Fruit fly (Drosophila melanogaster) whole organism, embryonic: ENCODE data around the gene teq.

ENCODE experiments used
- Ada2b ChIP-seq: fragments of 200-800 bp; sonication (Bioruptor generic); IDR thresholded peaks from 2 replicates; pipeline ENCODE4 v1.3.6; 2022; ENCODE audit warnings: missing biosample characterization, missing genetic modification characterization
- B-H2 ChIP-seq: fragments of 200-800 bp; sonication (Bioruptor generic); optimal IDR thresholded peaks from 2 replicates; lab custom pipeline; 2018; ENCODE audit warnings: missing biosample characterization, mild to moderate bottlenecking, missing genetic modification characterization
- CG10321 ChIP-seq: fragments of 200-800 bp; sonication (Bioruptor generic); IDR thresholded peaks from 2 replicates; pipeline ENCODE4 v1.3.6; 2022; ENCODE audit warnings: missing biosample characterization, missing genetic modification characterization
- CG10366 ChIP-seq: fragments of 200-800 bp; sonication (Bioruptor generic); IDR thresholded peaks from 2 replicates; pipeline ENCODE4 v1.3.6; 2022; ENCODE audit warnings: missing biosample characterization, missing genetic modification characterization
- CG10462 ChIP-seq: fragments of 200-800 bp; sonication (Bioruptor generic); optimal IDR thresholded peaks from 2 replicates; lab custom pipeline; 2016; ENCODE audit warnings: missing biosample characterization, missing genetic modification characterization
- CG11695 ChIP-seq: fragments of 200-800 bp; sonication (Bioruptor generic); IDR thresholded peaks from 3 replicates; pipeline ENCODE4 v1.3.6; 2022; ENCODE audit warnings: missing biosample characterization, missing genetic modification characterization
- CG11696 ChIP-seq: fragments of 200-800 bp; sonication (Bioruptor generic); IDR thresholded peaks from 2 replicates; pipeline ENCODE4 v1.3.6; 2022; ENCODE audit warnings: missing biosample characterization, missing genetic modification characterization
- CG12155 ChIP-seq: fragments of 200-800 bp; sonication (Bioruptor generic); optimal IDR thresholded peaks from 3 replicates; lab custom pipeline; 2016; ENCODE audit warnings: missing biosample characterization, missing genetic modification characterization
- CG15696 ChIP-seq: fragments of 200-800 bp; sonication (Bioruptor generic); optimal IDR thresholded peaks from 2 replicates; lab custom pipeline; 2019; ENCODE audit warnings: missing biosample characterization, mild to moderate bottlenecking, missing genetic modification characterization, moderate library complexity
- CG1602 ChIP-seq: fragments of 200-800 bp; sonication (Bioruptor generic); optimal IDR thresholded peaks from 3 replicates; lab custom pipeline; 2016; ENCODE audit warnings: missing biosample characterization, missing genetic modification characterization
- CG17385 ChIP-seq: fragments of 200-800 bp; sonication (Bioruptor generic); optimal IDR thresholded peaks from 3 replicates; lab custom pipeline; 2018; ENCODE audit warnings: missing biosample characterization, mild to moderate bottlenecking, missing genetic modification characterization
- CG17829 ChIP-seq: fragments of 200-800 bp; optimal IDR thresholded peaks from 2 replicates; lab custom pipeline; 2019; ENCODE audit warnings: missing biosample characterization, mild to moderate bottlenecking, missing genetic modification characterization, moderate library complexity
- CG2116 ChIP-seq: fragments of 200-800 bp; sonication (Bioruptor generic); optimal IDR thresholded peaks from 3 replicates; lab custom pipeline; 2018; ENCODE audit warnings: missing biosample characterization, mild to moderate bottlenecking, missing genetic modification characterization
- CG2202 ChIP-seq: fragments of 200-800 bp; sonication (Bioruptor generic); optimal IDR thresholded peaks from 2 replicates; lab custom pipeline; 2018; ENCODE audit warnings: missing biosample characterization, mild to moderate bottlenecking, missing genetic modification characterization
- CG2712 ChIP-seq: fragments of 200-800 bp; optimal IDR thresholded peaks from 3 replicates; lab custom pipeline; 2019; ENCODE audit warnings: missing biosample characterization, mild to moderate bottlenecking, missing genetic modification characterization, moderate library complexity
- CG30020 ChIP-seq: fragments of 200-800 bp; optimal IDR thresholded peaks from 2 replicates; lab custom pipeline; 2019; ENCODE audit warnings: missing biosample characterization, mild to moderate bottlenecking, missing genetic modification characterization, moderate library complexity
- CG3281 ChIP-seq: fragments of 200-800 bp; sonication (Bioruptor generic); optimal IDR thresholded peaks from 3 replicates; lab custom pipeline; 2017; ENCODE audit warnings: missing biosample characterization, mild to moderate bottlenecking, missing genetic modification characterization
- CG3407 ChIP-seq: fragments of 200-800 bp; sonication (Bioruptor generic); optimal IDR thresholded peaks from 2 replicates; lab custom pipeline; 2018; ENCODE audit warnings: missing biosample characterization, mild to moderate bottlenecking, missing genetic modification characterization
- CG4282 ChIP-seq: fragments of 200-800 bp; sonication (Bioruptor generic); optimal IDR thresholded peaks from 2 replicates; lab custom pipeline; 2016; ENCODE audit warnings: missing biosample characterization, missing genetic modification characterization
- CG6791 ChIP-seq: fragments of 200-800 bp; sonication (Bioruptor generic); IDR thresholded peaks from 3 replicates; pipeline ENCODE4 v1.3.6; 2022; ENCODE audit warnings: missing biosample characterization, missing genetic modification characterization; ENCODE audit not compliant: partially characterized antibody
- CG6813 ChIP-seq: fragments of 200-800 bp; sonication (Bioruptor generic); optimal IDR thresholded peaks from 2 replicates; lab custom pipeline; 2017; ENCODE audit warnings: missing biosample characterization, missing genetic modification characterization, mild to moderate bottlenecking, moderate library complexity, missing genetic modification reagents
- CG7839 ChIP-seq: fragments of 200-800 bp; sonication (Bioruptor generic); optimal IDR thresholded peaks from 3 replicates; lab custom pipeline; 2018; ENCODE audit warnings: missing biosample characterization, mild to moderate bottlenecking, missing genetic modification characterization, moderate library complexity
- CG8388 ChIP-seq: fragments of 200-800 bp; sonication (Bioruptor generic); optimal IDR thresholded peaks from 2 replicates; lab custom pipeline; 2019; ENCODE audit warnings: missing biosample characterization, mild to moderate bottlenecking, missing genetic modification characterization, moderate library complexity
- CG8944 ChIP-seq: fragments of 200-800 bp; sonication (Bioruptor generic); optimal IDR thresholded peaks from 3 replicates; lab custom pipeline; 2016; ENCODE audit warnings: missing biosample characterization, missing genetic modification characterization
- CG9817 ChIP-seq: fragments of 200-800 bp; sonication (Bioruptor generic); optimal IDR thresholded peaks from 2 replicates; lab custom pipeline; 2018; ENCODE audit warnings: missing biosample characterization, mild to moderate bottlenecking, missing genetic modification characterization, moderate library complexity
- Doc2 ChIP-seq: fragments of 200-800 bp; sonication (Bioruptor generic); IDR thresholded peaks from 2 replicates; pipeline ENCODE4 v1.3.6; 2022; ENCODE audit warnings: missing biosample characterization, missing genetic modification characterization
- Med ChIP-seq: fragments of 200-800 bp; sonication (Bioruptor generic); peaks from one replicate; lab custom pipeline; 2016; ENCODE audit warnings: missing biosample characterization, missing genetic modification characterization, mild to moderate bottlenecking, inconsistent platforms, moderate library complexity
- Meics ChIP-seq: fragments of 200-800 bp; sonication (Bioruptor generic); optimal IDR thresholded peaks from 2 replicates; lab custom pipeline; 2017; ENCODE audit warnings: missing biosample characterization, mild to moderate bottlenecking, missing genetic modification characterization
- Nf-YB ChIP-seq: fragments of 200-800 bp; sonication (Bioruptor generic); optimal IDR thresholded peaks from 3 replicates; lab custom pipeline; 2019; ENCODE audit warnings: missing biosample characterization, mild to moderate bottlenecking, missing genetic modification characterization, moderate library complexity
- Nf-YC ChIP-seq: fragments of 200-800 bp; optimal IDR thresholded peaks from 3 replicates; lab custom pipeline; 2019; ENCODE audit warnings: missing biosample characterization, mild to moderate bottlenecking, missing genetic modification characterization, moderate library complexity
- Sry-δ ChIP-seq: fragments of 200-800 bp; sonication (Bioruptor generic); optimal IDR thresholded peaks from 2 replicates; lab custom pipeline; 2016; ENCODE audit warnings: missing biosample characterization, missing genetic modification characterization
- TFAM ChIP-seq: fragments of 200-800 bp; sonication (Bioruptor generic); optimal IDR thresholded peaks from 2 replicates; lab custom pipeline; 2017; ENCODE audit warnings: missing biosample characterization, missing genetic modification characterization, inconsistent platforms
- ap ChIP-seq: fragments of 200-800 bp; sonication (Bioruptor generic); IDR thresholded peaks from 2 replicates; pipeline ENCODE4 v1.3.6; 2022; ENCODE audit warnings: missing biosample characterization, missing genetic modification characterization
- cato ChIP-seq: fragments of 200-800 bp; sonication (Bioruptor generic); optimal IDR thresholded peaks from 2 replicates; lab custom pipeline; 2016; ENCODE audit warnings: missing biosample characterization, missing genetic modification characterization, borderline replicate concordance
- chn ChIP-seq: fragments of 200-800 bp; sonication (Bioruptor generic); optimal IDR thresholded peaks from 2 replicates; lab custom pipeline; 2016; ENCODE audit warnings: missing biosample characterization, missing genetic modification characterization
- ci ChIP-seq: fragments of 200-800 bp; sonication (Bioruptor generic); IDR thresholded peaks from 3 replicates; pipeline ENCODE4 v1.3.6; 2022; ENCODE audit warnings: missing biosample characterization, missing genetic modification characterization
- dpn ChIP-seq, 2 experiments: fragments of 200-800 bp; sonication (Bioruptor generic); optimal IDR thresholded peaks; 3 replicates each; lab custom pipeline; 2016; ENCODE audit warnings: missing biosample characterization in 2 of 2, missing genetic modification characterization in 2 of 2
- gro ChIP-seq: fragments of 200-800 bp; sonication (Bioruptor generic); optimal IDR thresholded peaks from 2 replicates; lab custom pipeline; 2016; ENCODE audit warnings: missing biosample characterization, missing genetic modification characterization
- her ChIP-seq: fragments of 200-800 bp; sonication (Bioruptor generic); optimal IDR thresholded peaks from 2 replicates; lab custom pipeline; 2016; ENCODE audit warnings: missing biosample characterization, missing genetic modification characterization
- lilli ChIP-seq: fragments of 200-800 bp; sonication (Bioruptor generic); optimal IDR thresholded peaks from 3 replicates; lab custom pipeline; 2016; ENCODE audit warnings: missing biosample characterization, missing genetic modification characterization
- pb ChIP-seq: fragments of 200-800 bp; sonication (Bioruptor generic); optimal IDR thresholded peaks from 3 replicates; lab custom pipeline; 2016; ENCODE audit warnings: missing biosample characterization, missing genetic modification characterization
- phol ChIP-seq: fragments of 200-800 bp; sonication (Bioruptor generic); optimal IDR thresholded peaks from 3 replicates; lab custom pipeline; 2018; ENCODE audit warnings: missing biosample characterization, mild to moderate bottlenecking, missing genetic modification characterization, moderate library complexity
- prd ChIP-seq, 3 experiments: fragments of >200 bp in 2 of 3; fragments of 200-800 bp in 1 of 3; sonication (Bioruptor generic) in 1 of 3; optimal IDR thresholded peaks in 2 of 3; IDR thresholded peaks in 1 of 3; 2 replicates in 2 of 3; 3 replicates in 1 of 3; pipeline versions ENCODE4 v1.3.6 to Lab custom; 2017 to 2022; ENCODE audit warnings: missing biosample characterization in 1 of 3, missing genetic modification characterization in 1 of 3
- repo ChIP-seq: fragments of 200-800 bp; sonication (Bioruptor generic); optimal IDR thresholded peaks from 2 replicates; lab custom pipeline; 2016; ENCODE audit warnings: missing biosample characterization, missing genetic modification characterization
- rib ChIP-seq: fragments of 200-800 bp; sonication (Bioruptor generic); IDR thresholded peaks from 2 replicates; pipeline ENCODE4 v1.3.6; 2022; ENCODE audit warnings: missing biosample characterization, missing genetic modification characterization
- sd ChIP-seq: fragments of 200-800 bp; sonication (Bioruptor generic); optimal IDR thresholded peaks from 3 replicates; lab custom pipeline; 2018; ENCODE audit warnings: missing biosample characterization, mild to moderate bottlenecking, missing genetic modification characterization, moderate library complexity
- sob ChIP-seq: fragments of 200-800 bp; sonication (Bioruptor generic); IDR thresholded peaks from 2 replicates; pipeline ENCODE4 v1.3.6; 2022; ENCODE audit warnings: missing biosample characterization, missing genetic modification characterization
- trem ChIP-seq: fragments of 200-800 bp; optimal IDR thresholded peaks from 3 replicates; lab custom pipeline; 2019; ENCODE audit warnings: missing biosample characterization, mild to moderate bottlenecking, missing genetic modification characterization, moderate library complexity
- unpg ChIP-seq: fragments of 200-800 bp; sonication (Bioruptor generic); optimal IDR thresholded peaks from 3 replicates; lab custom pipeline; 2018; ENCODE audit warnings: missing biosample characterization, mild to moderate bottlenecking, missing genetic modification characterization, moderate library complexity

teq gene

DNA sequence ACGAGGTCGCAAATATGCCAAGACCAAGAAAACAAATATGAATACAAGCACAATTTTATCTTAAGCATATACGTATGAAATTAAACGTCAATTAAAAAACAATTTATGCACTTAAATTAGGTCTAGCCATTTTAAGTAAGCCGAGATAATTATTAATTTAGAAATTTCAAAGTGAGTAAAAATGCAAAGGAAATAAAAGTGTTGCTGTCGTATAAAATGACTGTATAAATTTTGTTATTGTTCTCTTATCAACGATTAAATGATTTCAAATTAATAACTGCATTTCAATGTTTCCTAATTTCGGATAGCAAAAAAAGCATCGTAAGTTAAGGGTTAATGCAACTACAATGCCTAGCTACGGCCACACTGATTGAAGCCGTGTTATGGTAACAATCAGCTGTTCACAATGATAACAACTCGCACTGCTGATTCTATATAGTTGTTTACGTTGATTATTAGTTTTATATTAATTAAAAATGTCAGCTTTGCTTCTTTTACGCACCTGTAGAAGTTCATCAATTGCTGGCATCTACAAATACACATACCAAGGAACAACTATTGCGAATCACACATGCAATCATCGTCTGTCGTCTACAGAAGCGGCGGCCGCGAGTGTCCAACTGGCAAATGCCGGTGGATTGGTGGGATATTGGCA, 1.6 kb upstream of the teq start, which contains the start of the genes CG4911 and CG4942 (continued):
- TF ChIP-seq CG11696 (GFP tag; lab: Robert Waterston, UW) (no peak), Meics (GFP tag; lab: Kevin White, UChicago) (peak; percentile 65), phol (tag; lab: Kevin White, UChicago) (peak; percentile 87), CG2712 (peak; percentile 76), CG8944 (GFP tag; lab: Kevin White, UChicago) (peak; percentile 71), CG17385 (GFP tag; lab: Kevin White, UChicago) (peak; percentile 62), CG2202 (peak; percentile 18), CG10366 (peak; percentile 57), Ada2b (peak; percentile 64), CG9817 (tag; lab: Kevin White, UChicago) (peak; percentile 77), CG8388 (peak; percentile 8), TFAM (GFP tag; lab: Kevin White, UChicago) (no peak), CG30020 (peak; percentile 70), chn (peak; percentile 72), cato (peak; percentile 55), CG6791 (GFP tag; lab: Robert Waterston, UW) (peak; percentile 27; the same call in 1 of the 3 replicates), sob (GFP tag; lab: Robert Waterston, UW) (peak; percentile 67), trem (tag; lab: Kevin White, UChicago) (peak; percentile 55), Nf-YC (peak; percentile 73), ci (peak; percentile 44; the same call in 1 of the 3 replicates), CG6813 (GFP tag; lab: Kevin White, UChicago) (no peak), CG11695 (GFP tag; lab: Robert Waterston, UW) (no peak), CG3281 (GFP tag; lab: Kevin White, UChicago) (peak; percentile 57), CG4282 (GFP tag; lab: Kevin White, UChicago) (peak; percentile 28), Nf-YB (GFP tag; lab: Kevin White, UChicago) (peak; percentile 35), CG7839 (peak; percentile 72), CG10321 (GFP tag; lab: Robert Waterston, UW) (no peak), unpg (GFP tag; lab: Kevin White, UChicago) (peak; percentile 33), prd (optimal IDR thresholded peaks at IDR 0.05; lab: Kevin White, UChicago) (no peak), prd (GFP tag; IDR thresholded peaks at IDR 0.05; lab: Robert Waterston, UW) (peak; percentile 80), pb (no peak), Med (peak; percentile 50), B-H2 (GFP tag; lab: Kevin White, UChicago) (peak; percentile 55), her (GFP tag; lab: Kevin White, UChicago) (no peak), dpn (GFP tag; optimal IDR thresholded peaks at IDR 0.05; lab: Kevin White, UChicago) (peak; percentile 73 to 80), gro (peak; percentile 56), CG12155 (peak; percentile 71), CG2116 (GFP tag; lab: Kevin White, UChicago) (peak; percentile 56), ap (peak; percentile 24; the same call in 1 of the 2 replicates), sd (no peak), Doc2 (GFP tag; lab: Robert Waterston, UW) (no peak), Sry-δ (peak; percentile 33), lilli (peak; percentile 83), CG17829 (peak; percentile 74), CG10462 (GFP tag; lab: Kevin White, UChicago) (peak; percentile 37), repo (GFP tag; lab: Kevin White, UChicago) (peak; percentile 10), CG3407 (GFP tag; lab: Kevin White, UChicago) (no peak), CG1602 (GFP tag; lab: Kevin White, UChicago) (peak; percentile 75), rib (GFP tag; lab: Robert Waterston, UW) (0 out of 2 replicates have a peak, but pooled peaks have one; percentile 36), CG15696 (tag; lab: Kevin White, UChicago) (peak; percentile 40)
